Fruit fly (Drosophila melanogaster) ovary, adult (tissue): ENCODE results near the gene mask.
A peak's percentile ranks its signal among the peaks of the same experiment; 100 is the strongest.

ENCODE experiments used
- CG17801 ChIP-seq: fragments of 200-800 bp; optimal IDR thresholded peaks from 2 replicates; lab custom pipeline; 2019; ENCODE audit warnings: missing biosample characterization, mild to moderate bottlenecking, missing genetic modification characterization, moderate library complexity; ENCODE audit not compliant: partially characterized antibody

Gene mask

dm6 chr3R:24275463-24275862 is 45.1 kb downstream of the mask start:
- TF ChIP-seq CG17801 (GFP tag; lab: Kevin White, UChicago): no peak

- no peak for TF ChIP-seq CG17801 (GFP tag; lab: Kevin White, UChicago)
Observed at dm6 chr3R:24276104-24277008, 46.0 kb downstream of the mask start, which contains the start of gene Orct. Orct (plus strand) TSS chr3R:24276260.

dm6 chr3R:24278738-24279137 is 48.4 kb downstream of the mask start:
- TF ChIP-seq CG17801 (GFP tag; lab: Kevin White, UChicago): peak; percentile 45

- TF ChIP-seq CG17801 (GFP tag; lab: Kevin White, UChicago): no peak
Observed at dm6 chr3R:24279291-24279690, 48.9 kb downstream of the mask start, which contains the start of gene shps. shps (plus strand) TSS chr3R:24279572.

- no peak for TF ChIP-seq CG17801 (GFP tag; lab: Kevin White, UChicago)
Observed at dm6 chr3R:24282567-24283324, 52.4 kb downstream of the mask start.

dm6 chr3R:24283582-24284085 is 53.3 kb downstream of the mask start, which contains the start of gene CG6356:
CG6356 (plus strand) TSS chr3R:24283955.
- no peak for TF ChIP-seq CG17801 (GFP tag; lab: Kevin White, UChicago)

dm6 chr3R:24284164-24284563 is 53.8 kb downstream of the mask start:
- TF ChIP-seq CG17801 (GFP tag; lab: Kevin White, UChicago): no peak

- TF ChIP-seq CG17801 (GFP tag; lab: Kevin White, UChicago): no peak
Observed at dm6 chr3R:24285423-24285822, 55.1 kb downstream of the mask start.

- no peak for TF ChIP-seq CG17801 (GFP tag; lab: Kevin White, UChicago)
Observed at dm6 chr3R:24287157-24287556, 56.8 kb downstream of the mask start.

dm6 chr3R:24289768-24290349 is 59.5 kb downstream of the mask start, which contains the start of the genes CG34290 and Uck:
CG34290 (minus strand) TSS chr3R:24289818.
Uck (plus strand) TSS chr3R:24290172.
- TF ChIP-seq CG17801 (GFP tag; lab: Kevin White, UChicago): peak; percentile 73

- TF ChIP-seq CG17801 (GFP tag; lab: Kevin White, UChicago): no peak
Observed at dm6 chr3R:24293171-24293570, 62.8 kb downstream of the mask start.

dm6 chr3R:24294299-24294698 is 63.9 kb downstream of the mask start, which contains the start of gene CG5715:
CG5715 (minus strand) TSS chr3R:24294399.
- no peak for TF ChIP-seq CG17801 (GFP tag; lab: Kevin White, UChicago)

- peak; percentile 76 for TF ChIP-seq CG17801 (GFP tag; lab: Kevin White, UChicago)
Observed at dm6 chr3R:24294784-24295555, 64.6 kb downstream of the mask start, which contains the start of gene crb. crb (plus strand) TSS chr3R:24295078.
